Fruit fly (Drosophila melanogaster) whole organism, prepupa: ENCODE results near the gene CG15514.

Experiments used
- Hr38 ChIP-seq: sonication (Bioruptor generic); optimal IDR thresholded peaks from 2 replicates; lab custom pipeline; 2016; ENCODE audit warnings: missing biosample characterization, missing genetic modification characterization
- lz ChIP-seq: fragments of 200-800 bp; sonication (Bioruptor generic); optimal IDR thresholded peaks from 3 replicates; lab custom pipeline; 2016; ENCODE audit warnings: missing biosample characterization, missing genetic modification characterization
- ss ChIP-seq, 2 experiments: fragments of 200-800 bp; sonication (Bioruptor generic); optimal IDR thresholded peaks; 2 replicates in 1 of 2; 3 replicates in 1 of 2; lab custom pipeline; 2017 to 2018; ENCODE audit warnings: mild to moderate bottlenecking in 2 of 2, missing biosample characterization in 2 of 2, missing genetic modification characterization in 2 of 2, moderate library complexity in 1 of 2

DNA sequence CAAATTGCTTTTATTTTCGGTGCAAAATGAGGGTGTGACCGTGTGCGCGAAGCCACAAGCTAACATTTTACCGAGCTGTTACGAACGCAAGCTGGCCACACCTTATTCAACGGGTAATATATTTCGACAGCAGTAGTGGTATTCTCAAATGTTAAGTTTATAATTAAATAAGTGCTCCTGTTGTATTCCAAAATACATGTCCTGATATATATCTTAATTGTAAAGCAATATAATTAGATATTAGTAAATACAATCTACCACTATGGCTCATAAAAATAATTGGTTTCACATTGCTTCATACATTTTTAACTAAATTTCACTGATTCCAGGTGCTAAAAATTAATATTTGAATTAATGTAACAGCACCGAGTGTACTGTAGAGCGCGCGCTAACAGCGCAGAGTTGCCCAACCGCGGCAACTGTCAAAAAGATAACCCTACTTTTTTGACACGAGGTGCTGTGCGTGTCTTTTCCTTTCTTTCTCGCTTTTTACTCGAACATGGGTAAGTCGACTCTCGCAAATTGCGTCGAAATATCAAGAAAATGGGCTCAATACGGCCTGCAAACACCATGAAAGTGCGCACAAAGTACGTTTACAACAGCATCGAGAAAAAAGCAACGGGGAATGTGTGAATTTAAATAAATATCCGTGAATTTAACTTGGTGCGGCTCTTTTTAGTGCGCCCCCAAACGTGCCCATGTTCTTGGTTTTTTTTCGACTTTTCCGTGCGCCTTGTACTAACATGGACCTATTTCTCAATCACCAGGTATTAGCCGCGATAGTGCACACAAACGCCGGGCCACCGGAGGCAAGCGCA is at the start of gene CG15514, which contains the start of gene RpS8:
- TF ChIP-seq ss (GFP tag; optimal IDR thresholded peaks at IDR 0.05; lab: Kevin White, UChicago) (peak; percentile 12 to 42), lz (peak; percentile 38), Hr38 (GFP tag; lab: Kevin White, UChicago) (no peak)
